Fruit fly (Drosophila melanogaster): ENCODE data around the gene cmpy.
A peak's percentile ranks its signal among the peaks of the same experiment; 100 is the strongest.

Gene cmpy

DNA sequence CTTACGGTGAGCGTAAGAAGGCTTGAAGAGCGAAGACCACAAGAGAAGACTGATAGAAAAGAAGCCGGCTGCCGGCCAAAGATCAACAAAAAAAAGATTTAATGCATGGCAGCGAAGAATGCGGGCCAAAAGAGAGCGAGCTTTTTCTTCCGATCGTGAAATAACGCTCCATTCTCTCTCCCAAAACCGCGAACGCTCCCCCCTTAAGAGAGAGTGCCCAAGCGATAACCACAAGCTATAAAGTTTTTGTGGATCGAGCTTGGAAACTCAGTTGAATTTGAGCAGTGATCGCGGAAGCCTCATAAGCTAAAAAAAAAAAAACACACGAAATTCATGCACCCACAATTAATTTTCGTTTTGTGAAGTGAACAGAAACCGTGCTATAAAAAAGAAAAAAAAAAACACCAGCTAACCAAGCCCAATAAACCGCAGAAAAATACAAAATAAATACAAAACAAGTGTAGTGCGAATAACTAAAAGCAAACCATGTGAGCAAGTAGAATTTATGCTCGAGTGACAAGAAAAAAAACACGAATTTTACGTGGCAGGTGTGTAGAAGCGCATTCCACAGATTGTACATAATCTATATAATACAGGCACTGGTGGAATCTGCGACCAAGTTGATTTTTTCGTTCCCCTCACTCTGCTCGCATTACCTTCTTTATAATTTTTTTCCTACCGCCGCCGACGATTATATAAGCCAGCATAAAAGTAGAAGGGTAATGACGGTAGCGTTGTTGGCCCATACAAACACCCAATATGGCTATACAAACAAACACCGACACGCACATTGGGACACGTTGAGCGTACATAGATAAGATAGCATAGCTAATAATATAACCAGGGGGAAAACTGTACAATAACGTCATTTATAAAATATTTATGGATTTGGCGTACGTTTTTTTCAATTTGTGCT lies 11.6 kb upstream of the cmpy start, which contains the start of gene CG13252 (continued):
- peak; percentile 38 to 42 for TF ChIP-seq ss (GFP tag; optimal IDR thresholded peaks at IDR 0.05)
- TF ChIP-seq CG15336 (GFP tag; IDR thresholded peaks at IDR 0.05), result peak; percentile 44; the same call in 1 of the 2 replicates
- TF ChIP-seq Met (GFP tag; optimal IDR thresholded peaks at IDR 0.05), result no peak
- peak; percentile 11 for TF ChIP-seq topi (GFP tag; optimal IDR thresholded peaks at IDR 0.05)
- TF ChIP-seq CG9139 (GFP tag; optimal IDR thresholded peaks at IDR 0.05), result peak; percentile 35
- no peak for TF ChIP-seq pdm3 (GFP tag; optimal IDR thresholded peaks at IDR 0.05)
- TF ChIP-seq lz (GFP tag; optimal IDR thresholded peaks at IDR 0.05), result no peak
- TF ChIP-seq Sox102F (GFP tag; optimal IDR thresholded peaks at IDR 0.05), result peak; percentile 38
- TF ChIP-seq CG31627 (GFP tag; optimal IDR thresholded peaks at IDR 0.05), result no peak
- TF ChIP-seq cyc (GFP tag; optimal IDR thresholded peaks at IDR 0.05), result no peak
- peak; percentile 17 for TF ChIP-seq CG16779 (tag; optimal IDR thresholded peaks at IDR 0.05)
- no peak for TF ChIP-seq CG11902 (GFP tag; optimal IDR thresholded peaks at IDR 0.05)
- TF ChIP-seq CG4318 (GFP tag; optimal IDR thresholded peaks at IDR 0.05), result no peak
- no peak for TF ChIP-seq Eip75B (GFP tag; optimal IDR thresholded peaks at IDR 0.05)
- peak; percentile 36; the same call in 1 of the 3 replicates for TF ChIP-seq CG8119 (GFP tag; IDR thresholded peaks at IDR 0.05)
- no peak for TF ChIP-seq CG10631 (GFP tag; optimal IDR thresholded peaks at IDR 0.05)
- peak; percentile 4 for TF ChIP-seq dsx (GFP tag; optimal IDR thresholded peaks at IDR 0.05; ENCODE audit: poor library complexity, severe bottlenecking)
- no peak for TF ChIP-seq acj6 (GFP tag; optimal IDR thresholded peaks at IDR 0.05)
- no peak for TF ChIP-seq Eip93F (GFP tag; optimal IDR thresholded peaks at IDR 0.05)
- peak; percentile 43 for TF ChIP-seq Lpt (GFP tag; optimal IDR thresholded peaks at IDR 0.05)
- peak; percentile 54 for TF ChIP-seq CG6854 (GFP tag; optimal IDR thresholded peaks at IDR 0.05)
- no peak for TF ChIP-seq fd85E (GFP tag; optimal IDR thresholded peaks at IDR 0.05)
- peak; percentile 47 for TF ChIP-seq CG6276 (GFP tag; optimal IDR thresholded peaks at IDR 0.05)
- peak; percentile 44; the same call in 2 of the 3 replicates for TF ChIP-seq CG6163 (GFP tag; IDR thresholded peaks at IDR 0.05)
- no peak for TF ChIP-seq CG6792 (GFP tag; optimal IDR thresholded peaks at IDR 0.05)
- TF ChIP-seq CG3919 (GFP tag; optimal IDR thresholded peaks at IDR 0.05), result peak; percentile 41
- peak; percentile 73 for TF ChIP-seq Eip78C (GFP tag)
- TF ChIP-seq fkh (GFP tag; optimal IDR thresholded peaks at IDR 0.05), result peak; percentile 89
- no peak for TF ChIP-seq CG7368 (GFP tag; optimal IDR thresholded peaks at IDR 0.05)
- no peak for TF ChIP-seq Sox14 (GFP tag; optimal IDR thresholded peaks at IDR 0.05)
- TF ChIP-seq spab (GFP tag; optimal IDR thresholded peaks at IDR 0.05), result no peak
- no peak for TF ChIP-seq Blimp-1 (GFP tag; optimal IDR thresholded peaks at IDR 0.05)

DNA sequence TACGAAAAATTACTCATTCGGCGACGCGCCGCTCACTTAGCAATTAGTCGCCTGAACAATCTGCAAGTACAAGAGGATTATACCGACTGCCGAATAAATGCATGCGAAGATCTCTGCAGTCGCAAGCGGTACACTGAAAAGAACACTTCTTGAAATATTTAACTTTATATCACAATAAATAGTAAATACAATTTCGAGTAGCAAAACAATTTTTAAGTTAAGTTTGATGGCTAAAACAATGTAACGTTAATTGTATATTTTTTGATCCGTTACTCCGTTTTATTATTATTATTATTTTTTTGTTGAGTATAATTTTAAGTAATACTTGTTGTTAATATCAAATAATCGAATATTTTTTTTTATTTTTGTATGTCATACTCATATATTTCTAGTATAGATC lies 10.4 kb upstream of the cmpy start:
- TF ChIP-seq cyc (GFP tag; optimal IDR thresholded peaks at IDR 0.05) (peak; percentile 8), CG8119 (GFP tag; IDR thresholded peaks at IDR 0.05) (no peak), Smox (GFP tag; optimal IDR thresholded peaks at IDR 0.05) (peak; percentile 0), fd59A (GFP tag; optimal IDR thresholded peaks at IDR 0.05) (no peak), CG3919 (GFP tag; optimal IDR thresholded peaks at IDR 0.05) (peak; percentile 41), net (GFP tag; optimal IDR thresholded peaks at IDR 0.05) (peak; percentile 19), CG1621 (tag; optimal IDR thresholded peaks at IDR 0.05) (no peak), CG6808 (GFP tag; optimal IDR thresholded peaks at IDR 0.05) (no peak), Ets96B (tag; optimal IDR thresholded peaks at IDR 0.05) (no peak), vri (GFP tag; optimal IDR thresholded peaks at IDR 0.05) (no peak), CG34406 (GFP tag; optimal IDR thresholded peaks at IDR 0.05) (peak; percentile 66), Met (GFP tag; optimal IDR thresholded peaks at IDR 0.05) (peak; percentile 30), CG8632 (GFP tag; optimal IDR thresholded peaks at IDR 0.05) (peak; percentile 17), Eip93F (GFP tag; optimal IDR thresholded peaks at IDR 0.05) (no peak), CG10669 (GFP tag; optimal IDR thresholded peaks at IDR 0.05) (no peak), Hr39 (GFP tag; optimal IDR thresholded peaks at IDR 0.05) (no peak), fkh (GFP tag; optimal IDR thresholded peaks at IDR 0.05) (no peak), Ets21C (GFP tag; optimal IDR thresholded peaks at IDR 0.05) (no peak), Hr38 (GFP tag; optimal IDR thresholded peaks at IDR 0.05) (no peak), dsx (GFP tag; optimal IDR thresholded peaks at IDR 0.05; ENCODE audit: poor library complexity, severe bottlenecking) (no peak), CG9139 (GFP tag; optimal IDR thresholded peaks at IDR 0.05) (no peak), Eip75B (GFP tag; optimal IDR thresholded peaks at IDR 0.05) (no peak), svp (GFP tag) (no peak), CG16779 (tag; optimal IDR thresholded peaks at IDR 0.05) (no peak), CG3032 (tag; optimal IDR thresholded peaks at IDR 0.05) (no peak), CG6854 (GFP tag; optimal IDR thresholded peaks at IDR 0.05) (no peak), CG32006 (GFP tag; optimal IDR thresholded peaks at IDR 0.05) (no peak)
